Worm (Caenorhabditis elegans) whole organism, young adult: ENCODE measurements around the gene clec-181.

Experiments used
- B0035.1 ChIP-seq: sonication (generic microtip); optimal IDR thresholded peaks from 2 replicates; lab custom pipeline; 2016; ENCODE audit warnings: missing genetic modification characterization, mild to moderate bottlenecking, missing compliant biosample characterization, missing genotype, missing genetic modification reagents
- F22D6.2 ChIP-seq: sonication (generic microtip); optimal IDR thresholded peaks from 2 replicates; lab custom pipeline; 2016; ENCODE audit warnings: mild to moderate bottlenecking, missing genetic modification characterization, missing compliant biosample characterization
- F33H1.4 ChIP-seq: fragments of 200-800 bp; sonication (Bioruptor generic); IDR thresholded peaks from 2 replicates; pipeline ENCODE4 v1.3.6; 2022; ENCODE audit warnings: missing genetic modification reagents, missing genetic modification characterization, missing compliant biosample characterization
- F57A8.1 ChIP-seq: fragments of 200-800 bp; sonication (Bioruptor generic); optimal IDR thresholded peaks from 2 replicates; lab custom pipeline; 2018; ENCODE audit warnings: mild to moderate bottlenecking, missing genetic modification characterization, moderate library complexity, missing compliant biosample characterization
- F57C9.4 ChIP-seq: sonication (generic microtip); optimal IDR thresholded peaks from 2 replicates; lab custom pipeline; 2017; ENCODE audit warnings: mild to moderate bottlenecking, missing genetic modification characterization, missing compliant biosample characterization
- Y53G8AR.9 ChIP-seq: fragments of 200-800 bp; sonication (Bioruptor generic); conservative IDR thresholded peaks from 2 replicates; pipeline ENCODE4 v1.3.6; 2022; ENCODE audit warnings: missing genetic modification reagents, missing genetic modification characterization, missing compliant biosample characterization
- ZK185.1 ChIP-seq: sonication (generic microtip); optimal IDR thresholded peaks from 2 replicates; lab custom pipeline; 2016; ENCODE audit warnings: mild to moderate bottlenecking, missing genetic modification characterization, missing compliant biosample characterization; ENCODE audit not compliant: poor library complexity, severe bottlenecking
- aptf-2 ChIP-seq: fragments of 200-800 bp; sonication (Bioruptor generic); conservative IDR thresholded peaks from 2 replicates; pipeline ENCODE4 v1.3.6; 2022; ENCODE audit warnings: missing genetic modification reagents, missing genetic modification characterization, missing compliant biosample characterization
- atf-7 ChIP-seq: sonication (generic microtip); optimal IDR thresholded peaks from 2 replicates; lab custom pipeline; 2017; ENCODE audit warnings: mild to moderate bottlenecking, missing genetic modification characterization, missing compliant biosample characterization
- attf-3 ChIP-seq: fragments of 200-800 bp; sonication (Bioruptor generic); conservative IDR thresholded peaks from 2 replicates; pipeline ENCODE4 v1.3.6; 2022; ENCODE audit warnings: missing genetic modification reagents, missing genetic modification characterization, missing compliant biosample characterization
- attf-6 ChIP-seq: fragments of 200-800 bp; sonication (Bioruptor generic); IDR thresholded peaks from 2 replicates; pipeline ENCODE4 v1.3.6; 2022; ENCODE audit warnings: missing genetic modification reagents, missing genetic modification characterization, missing compliant biosample characterization
- bed-1 ChIP-seq: fragments of 200-800 bp; sonication (Bioruptor generic); IDR thresholded peaks from 2 replicates; pipeline ENCODE4 v1.3.6; 2022; ENCODE audit warnings: missing genetic modification reagents, missing genetic modification characterization, missing compliant biosample characterization
- bed-2 ChIP-seq: fragments of 200-800 bp; sonication (Bioruptor generic); IDR thresholded peaks from 2 replicates; pipeline ENCODE4 v1.3.6; 2022; ENCODE audit warnings: missing genetic modification reagents, missing genetic modification characterization, missing compliant biosample characterization
- cebp-1 ChIP-seq, 2 experiments: fragments of 200-800 bp in 1 of 2; sonication (Bioruptor generic) in 1 of 2; sonication (generic microtip) in 1 of 2; IDR thresholded peaks in 1 of 2; optimal IDR thresholded peaks in 1 of 2; 2 replicates each; pipeline versions ENCODE4 v1.3.6 to Lab custom; 2017 to 2022; ENCODE audit warnings: missing compliant biosample characterization in 2 of 2, missing genetic modification characterization in 2 of 2, mild to moderate bottlenecking in 1 of 2, missing genetic modification reagents in 1 of 2, moderate library complexity in 1 of 2
- ceh-40 ChIP-seq: fragments of 200-800 bp; sonication (Bioruptor generic); IDR thresholded peaks from 2 replicates; pipeline ENCODE4 v1.3.6; 2022; ENCODE audit warnings: missing genetic modification characterization, missing compliant biosample characterization
- ceh-58 ChIP-seq: fragments of 200-800 bp; sonication (Bioruptor generic); IDR thresholded peaks from 2 replicates; pipeline ENCODE4 v1.3.6; 2022; ENCODE audit warnings: missing genetic modification characterization, missing compliant biosample characterization
- ceh-79 ChIP-seq: sonication (generic microtip); optimal IDR thresholded peaks from 2 replicates; lab custom pipeline; 2017; ENCODE audit warnings: mild to moderate bottlenecking, missing genetic modification characterization, missing compliant biosample characterization
- chd-7 ChIP-seq: sonication (generic microtip); optimal IDR thresholded peaks from 2 replicates; lab custom pipeline; 2016; ENCODE audit warnings: mild to moderate bottlenecking, missing genetic modification characterization, moderate library complexity, missing compliant biosample characterization
- die-1 ChIP-seq: sonication (generic microtip); optimal IDR thresholded peaks from 2 replicates; lab custom pipeline; 2016; ENCODE audit warnings: missing genotype, mild to moderate bottlenecking, missing genetic modification characterization, missing compliant biosample characterization
- dpff-1 ChIP-seq: sonication (generic microtip); optimal IDR thresholded peaks from 2 replicates; lab custom pipeline; 2017; ENCODE audit warnings: mild to moderate bottlenecking, missing genetic modification characterization, missing compliant biosample characterization
- efl-1 ChIP-seq: fragments of 150-350 bp; optimal IDR thresholded peaks from 2 replicates; lab custom pipeline; 2014; ENCODE audit warnings: missing biosample characterization, missing genetic modification reagents, missing genetic modification characterization
- egl-44 ChIP-seq: fragments of 200-800 bp; sonication (Bioruptor generic); IDR thresholded peaks from 2 replicates; pipeline ENCODE4 v1.3.6; 2022; ENCODE audit warnings: missing genetic modification reagents, missing genetic modification characterization, missing compliant biosample characterization
- lag-1 ChIP-seq: fragments of 200-800 bp; sonication (Bioruptor generic); IDR thresholded peaks from 2 replicates; pipeline ENCODE4 v1.3.6; 2022; ENCODE audit warnings: missing genetic modification reagents, missing genetic modification characterization, missing compliant biosample characterization
- let-526 ChIP-seq: fragments of 200-800 bp; sonication (Bioruptor generic); IDR thresholded peaks from 2 replicates; pipeline ENCODE4 v1.3.6; 2022; ENCODE audit warnings: missing genetic modification reagents, missing genetic modification characterization, missing compliant biosample characterization
- lin-26 ChIP-seq: fragments of 200-800 bp; sonication (Bioruptor generic); IDR thresholded peaks from 2 replicates; pipeline ENCODE4 v1.3.6; 2022; ENCODE audit warnings: missing genetic modification reagents, missing genetic modification characterization, missing compliant biosample characterization
- lin-40 ChIP-seq: sonication (generic microtip); optimal IDR thresholded peaks from 2 replicates; lab custom pipeline; 2016; ENCODE audit warnings: missing genetic modification characterization, mild to moderate bottlenecking, missing compliant biosample characterization, missing genotype, missing genetic modification reagents
- lir-1 ChIP-seq: fragments of 200-800 bp; sonication (Bioruptor generic); conservative IDR thresholded peaks from 2 replicates; pipeline ENCODE4 v1.3.6; 2022; ENCODE audit warnings: missing genetic modification reagents, missing genetic modification characterization, missing compliant biosample characterization
- lsl-1 ChIP-seq: fragments of 200-800 bp; sonication (Bioruptor generic); optimal IDR thresholded peaks from 2 replicates; lab custom pipeline; 2018; ENCODE audit warnings: mild to moderate bottlenecking, missing genetic modification characterization, moderate library complexity, missing compliant biosample characterization
- madf-10 ChIP-seq: sonication (generic microtip); optimal IDR thresholded peaks from 2 replicates; lab custom pipeline; 2016; ENCODE audit warnings: mild to moderate bottlenecking, missing genetic modification characterization, missing compliant biosample characterization
- madf-3 ChIP-seq: fragments of 200-800 bp; sonication (Bioruptor generic); IDR thresholded peaks from 2 replicates; pipeline ENCODE4 v1.3.6; 2022; ENCODE audit warnings: missing genetic modification reagents, missing genetic modification characterization, missing compliant biosample characterization
- mcd-1 ChIP-seq: fragments of 200-800 bp; sonication (Bioruptor generic); IDR thresholded peaks from 2 replicates; pipeline ENCODE4 v1.3.6; 2022; ENCODE audit warnings: missing genetic modification reagents, missing genetic modification characterization, missing compliant biosample characterization
- mxl-1 ChIP-seq: sonication (generic microtip); optimal IDR thresholded peaks from 2 replicates; lab custom pipeline; 2016; ENCODE audit warnings: missing genetic modification characterization, missing compliant biosample characterization
- nfya-1 ChIP-seq: sonication (generic microtip); optimal IDR thresholded peaks from 2 replicates; lab custom pipeline; 2017; ENCODE audit warnings: antibody characterized with exemption, missing compliant biosample characterization, missing genetic modification characterization, borderline replicate concordance; ENCODE audit not compliant: insufficient read depth
- nfyb-1 ChIP-seq: fragments of 200-800 bp; sonication (Bioruptor generic); IDR thresholded peaks from 2 replicates; pipeline ENCODE4 v1.3.6; 2022; ENCODE audit warnings: missing genetic modification reagents, missing genetic modification characterization, missing compliant biosample characterization
- nhr-179 ChIP-seq: sonication (generic microtip); optimal IDR thresholded peaks from 2 replicates; lab custom pipeline; 2016; ENCODE audit warnings: mild to moderate bottlenecking, missing genetic modification characterization, missing compliant biosample characterization
- nhr-27 ChIP-seq: fragments of 200-800 bp; sonication (Bioruptor generic); optimal IDR thresholded peaks from 2 replicates; lab custom pipeline; 2018; ENCODE audit warnings: mild to moderate bottlenecking, missing genetic modification characterization, moderate library complexity, missing compliant biosample characterization
- nhr-80 ChIP-seq: sonication (generic microtip); optimal IDR thresholded peaks from 2 replicates; lab custom pipeline; 2016; ENCODE audit warnings: missing genetic modification characterization, missing compliant biosample characterization
- pbrm-1 ChIP-seq: fragments of 200-800 bp; sonication (Bioruptor generic); IDR thresholded peaks from 2 replicates; pipeline ENCODE4 v1.3.6; 2022; ENCODE audit warnings: missing genetic modification reagents, missing genetic modification characterization, missing compliant biosample characterization
- pha-4 ChIP-seq: fragments of 150-350 bp; sonication (generic microtip); optimal IDR thresholded peaks from 2 replicates; lab custom pipeline; 2014; ENCODE audit warnings: missing biosample characterization, missing genetic modification reagents, missing genetic modification characterization
- rpc-1 ChIP-seq, 2 experiments: fragments of 150-350 bp in 1 of 2; sonication (generic microtip) in 1 of 2; optimal IDR thresholded peaks; 2 replicates each; lab custom pipeline; 2014 to 2018; ENCODE audit warnings: missing biosample characterization in 1 of 2, missing genetic modification characterization in 1 of 2, missing genetic modification reagents in 1 of 2, missing genotype in 1 of 2
- sdz-38 ChIP-seq: sonication (generic microtip); optimal IDR thresholded peaks from 2 replicates; lab custom pipeline; 2016; ENCODE audit warnings: missing genotype, missing genetic modification characterization, missing compliant biosample characterization
- snpc-3.4 ChIP-seq: sonication (generic microtip); optimal IDR thresholded peaks from 2 replicates; lab custom pipeline; 2017; ENCODE audit warnings: missing genetic modification characterization, mild to moderate bottlenecking, missing compliant biosample characterization, antibody characterized with exemption, moderate library complexity, missing genotype, missing genetic modification reagents
- somi-1 ChIP-seq: fragments of 200-800 bp; sonication (Bioruptor generic); optimal IDR thresholded peaks from 2 replicates; lab custom pipeline; 2018; ENCODE audit warnings: mild to moderate bottlenecking, missing genetic modification characterization, missing compliant biosample characterization
- tbp1 ChIP-seq: fragments of 200-800 bp; sonication (Bioruptor generic); optimal IDR thresholded peaks from 2 replicates; lab custom pipeline; 2018; ENCODE audit warnings: mild to moderate bottlenecking, missing genetic modification characterization, missing compliant biosample characterization
- tbx-9 ChIP-seq: sonication (generic microtip); optimal IDR thresholded peaks from 2 replicates; lab custom pipeline; 2016; ENCODE audit warnings: borderline replicate concordance, missing genetic modification characterization, inconsistent platforms, missing compliant biosample characterization
- ztf-18 ChIP-seq: sonication (generic microtip); optimal IDR thresholded peaks from 2 replicates; lab custom pipeline; 2016; ENCODE audit warnings: missing genotype, mild to moderate bottlenecking, missing genetic modification characterization, missing compliant biosample characterization

Gene clec-181

DNA sequence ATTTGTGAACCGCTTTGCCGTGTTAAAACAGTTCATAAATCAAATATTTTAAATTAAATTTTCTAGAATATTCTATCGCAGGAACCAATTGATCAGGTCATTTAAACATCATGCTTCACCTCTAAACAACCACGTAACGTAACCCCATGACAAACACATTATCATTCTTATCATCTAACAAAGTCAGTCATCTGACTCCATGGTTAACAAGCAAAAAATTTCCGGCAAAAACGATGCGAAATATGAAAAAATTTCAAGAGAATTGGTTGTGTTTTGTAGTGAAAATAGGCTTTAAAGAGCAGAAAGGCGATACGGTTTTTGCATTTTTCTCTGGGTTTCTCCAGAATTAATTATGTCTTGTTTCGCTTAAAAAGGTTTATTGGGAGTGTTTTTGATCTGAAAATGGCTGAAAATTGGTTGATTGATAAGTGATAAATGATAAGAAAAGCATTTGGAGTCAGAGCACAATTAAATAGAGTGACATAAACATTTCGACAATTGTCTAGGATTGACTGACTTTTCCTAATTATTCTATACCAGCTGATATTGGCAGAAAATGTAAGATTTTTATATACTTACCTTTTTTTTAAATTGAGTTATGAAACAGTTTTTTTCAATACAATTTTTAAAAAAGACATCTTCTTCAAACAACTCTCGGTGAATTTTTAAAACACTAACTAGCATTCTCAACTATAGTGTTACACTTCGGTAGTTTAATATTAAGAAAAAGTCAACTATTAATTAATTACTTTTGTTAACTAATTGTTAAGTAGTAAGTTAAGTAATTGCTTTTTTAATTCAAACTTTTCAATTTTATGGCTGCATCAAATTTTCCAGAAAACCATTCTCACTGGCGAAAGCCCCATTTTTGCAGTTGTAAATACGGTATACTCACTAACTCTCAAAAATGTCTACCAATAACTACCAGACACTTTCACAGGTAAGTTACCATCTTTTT is 10.5 kb upstream of the clec-181 start, which contains the start of gene catp-7:
Gene catp-7, plus strand, starts transcription at position 908 of the 958 bp plus-strand sequence.
- TF ChIP-seq nhr-179 (no peak), attf-6 (no peak), somi-1 (GFP tag; lab: Kevin White, UChicago) (no peak), rpc-1 (optimal IDR thresholded peaks at IDR 0.05; lab: Kevin White, UChicago) (no peak), rpc-1 (tag; optimal IDR thresholded peaks at IDR 0.05; lab: Kevin White, UChicago) (no peak), atf-7 (tag; lab: Kevin White, UChicago) (peak; percentile 60), die-1 (no peak), B0035.1 (tag; lab: Kevin White, UChicago) (no peak), F57A8.1 (GFP tag; lab: Kevin White, UChicago) (no peak), F33H1.4 (no peak), bed-2 (GFP tag; lab: Robert Waterston, UW) (no peak), dpff-1 (no peak), lin-26 (GFP tag; lab: Robert Waterston, UW) (no peak), ztf-18 (no peak), madf-10 (tag; lab: Kevin White, UChicago) (no peak), let-526 (GFP tag; lab: Robert Waterston, UW) (0 out of 2 replicates have a peak, but pooled peaks have one; percentile 5), lir-1 (GFP tag; lab: Robert Waterston, UW) (0 out of 2 replicates have a peak, but pooled peaks have one; percentile 30), lin-40 (tag; lab: Kevin White, UChicago) (no peak), pha-4 (no peak), tbp1 (peak; percentile 23), egl-44 (no peak), ZK185.1 (no peak), ceh-58 (GFP tag; lab: Robert Waterston, UW) (no peak), lag-1 (no peak), mcd-1 (GFP tag; lab: Robert Waterston, UW) (no peak), madf-3 (no peak), tbx-9 (tag; lab: Kevin White, UChicago) (no peak), Y53G8AR.9 (GFP tag; lab: Robert Waterston, UW) (0 out of 2 replicates have a peak, but pooled peaks have one; percentile 41), F22D6.2 (no peak), efl-1 (GFP tag; lab: Kevin White, UChicago) (no peak), mxl-1 (tag; lab: Kevin White, UChicago) (no peak), nhr-27 (no peak), aptf-2 (GFP tag; lab: Robert Waterston, UW) (no peak), cebp-1 (GFP tag; IDR thresholded peaks at IDR 0.05; lab: Robert Waterston, UW) (no peak), cebp-1 (tag; optimal IDR thresholded peaks at IDR 0.05; lab: Kevin White, UChicago) (peak; percentile 58), lsl-1 (GFP tag; lab: Kevin White, UChicago) (no peak), bed-1 (GFP tag; lab: Robert Waterston, UW) (no peak), attf-3 (no peak), ceh-79 (no peak), ceh-40 (GFP tag; lab: Robert Waterston, UW) (no peak), chd-7 (peak; percentile 42), snpc-3.4 (no peak), nhr-80 (tag; lab: Kevin White, UChicago) (peak; percentile 87), sdz-38 (no peak), F57C9.4 (tag; lab: Kevin White, UChicago) (no peak), nfya-1 (tag; lab: Kevin White, UChicago) (no peak), nfyb-1 (GFP tag; lab: Robert Waterston, UW) (peak; percentile 60; the same call in 1 of the 2 replicates), pbrm-1 (GFP tag; lab: Robert Waterston, UW) (no peak)
